Fruit fly (Drosophila melanogaster) whole organism, embryonic: Measurements from ENCODE around the gene ova.

Experiments
- Antp ChIP-seq: fragments of 200-800 bp; sonication (Bioruptor generic); optimal IDR thresholded peaks from 3 replicates; lab custom pipeline; 2016; ENCODE audit warnings: missing biosample characterization, missing genetic modification characterization
- B-H2 ChIP-seq: fragments of 200-800 bp; sonication (Bioruptor generic); optimal IDR thresholded peaks from 2 replicates; lab custom pipeline; 2018; ENCODE audit warnings: missing biosample characterization, mild to moderate bottlenecking, missing genetic modification characterization
- Bdp1 ChIP-seq: fragments of 200-800 bp; sonication (Bioruptor generic); optimal IDR thresholded peaks from 3 replicates; lab custom pipeline; 2016; ENCODE audit warnings: missing biosample characterization, missing genetic modification characterization
- C15 ChIP-seq: fragments of 200-800 bp; sonication (Bioruptor generic); IDR thresholded peaks from 3 replicates; pipeline ENCODE4 v1.3.6; 2022; ENCODE audit warnings: missing biosample characterization, missing genetic modification characterization
- CG10209 ChIP-seq: fragments of 200-800 bp; sonication (Bioruptor generic); optimal IDR thresholded peaks from 3 replicates; lab custom pipeline; 2017; ENCODE audit warnings: missing biosample characterization, mild to moderate bottlenecking, missing genetic modification characterization, missing genetic modification reagents
- CG12769 ChIP-seq: fragments of 200-800 bp; sonication (Bioruptor generic); optimal IDR thresholded peaks from 2 replicates; lab custom pipeline; 2019; ENCODE audit warnings: missing biosample characterization, mild to moderate bottlenecking, missing genetic modification characterization, moderate library complexity
- CG15011 ChIP-seq: fragments of 200-800 bp; sonication (Bioruptor generic); optimal IDR thresholded peaks from 3 replicates; lab custom pipeline; 2018; ENCODE audit warnings: missing biosample characterization, mild to moderate bottlenecking, missing genetic modification characterization
- CG15269 ChIP-seq: fragments of 200-800 bp; sonication (Bioruptor generic); optimal IDR thresholded peaks from 2 replicates; lab custom pipeline; 2018; ENCODE audit warnings: missing biosample characterization, mild to moderate bottlenecking, missing genetic modification characterization, moderate library complexity
- CG17186 ChIP-seq: fragments of 200-800 bp; sonication (Bioruptor generic); optimal IDR thresholded peaks from 3 replicates; lab custom pipeline; 2017; ENCODE audit warnings: missing biosample characterization, missing genetic modification reagents, missing genetic modification characterization
- CG18476 ChIP-seq: fragments of 200-800 bp; sonication (Bioruptor generic); optimal IDR thresholded peaks from 2 replicates; lab custom pipeline; 2016; ENCODE audit warnings: missing biosample characterization, mild to moderate bottlenecking, missing genetic modification characterization
- CG4617 ChIP-seq: fragments of 200-800 bp; sonication (Bioruptor generic); optimal IDR thresholded peaks from 3 replicates; lab custom pipeline; 2016; ENCODE audit warnings: missing biosample characterization, missing genetic modification characterization, borderline replicate concordance
- CG6791 ChIP-seq: fragments of 200-800 bp; sonication (Bioruptor generic); IDR thresholded peaks from 3 replicates; pipeline ENCODE4 v1.3.6; 2022; ENCODE audit warnings: missing biosample characterization, missing genetic modification characterization; ENCODE audit not compliant: partially characterized antibody
- CG7745 ChIP-seq: fragments of 200-800 bp; sonication (Bioruptor generic); optimal IDR thresholded peaks from 2 replicates; lab custom pipeline; 2018; ENCODE audit warnings: missing biosample characterization, mild to moderate bottlenecking, missing genetic modification characterization, moderate library complexity
- CG7987 ChIP-seq: fragments of 200-800 bp; sonication (Bioruptor generic); optimal IDR thresholded peaks from 2 replicates; lab custom pipeline; 2018; ENCODE audit warnings: missing biosample characterization, mild to moderate bottlenecking, missing genetic modification characterization, moderate library complexity
- CG8089 ChIP-seq: fragments of 200-800 bp; sonication (Bioruptor generic); optimal IDR thresholded peaks from 3 replicates; lab custom pipeline; 2016; ENCODE audit warnings: missing biosample characterization, missing genetic modification characterization
- CG8281 ChIP-seq: fragments of 200-800 bp; sonication (Bioruptor generic); optimal IDR thresholded peaks from 2 replicates; lab custom pipeline; 2018; ENCODE audit warnings: missing biosample characterization, mild to moderate bottlenecking, missing genetic modification characterization, moderate library complexity
- CG8388 ChIP-seq: fragments of 200-800 bp; sonication (Bioruptor generic); optimal IDR thresholded peaks from 2 replicates; lab custom pipeline; 2019; ENCODE audit warnings: missing biosample characterization, mild to moderate bottlenecking, missing genetic modification characterization, moderate library complexity
- CG8924 ChIP-seq: fragments of 200-800 bp; optimal IDR thresholded peaks from 3 replicates; lab custom pipeline; 2019; ENCODE audit warnings: missing biosample characterization, mild to moderate bottlenecking, missing genetic modification characterization, moderate library complexity
- CG9817 ChIP-seq: fragments of 200-800 bp; sonication (Bioruptor generic); optimal IDR thresholded peaks from 2 replicates; lab custom pipeline; 2018; ENCODE audit warnings: missing biosample characterization, mild to moderate bottlenecking, missing genetic modification characterization, moderate library complexity
- CG9932 ChIP-seq: fragments of 200-800 bp; sonication (Bioruptor generic); IDR thresholded peaks from 2 replicates; pipeline ENCODE4 v1.3.6; 2022; ENCODE audit warnings: missing biosample characterization, missing genetic modification characterization
- Dbx ChIP-seq: fragments of 200-800 bp; sonication (Bioruptor generic); IDR thresholded peaks from 3 replicates; pipeline ENCODE4 v1.3.6; 2022; ENCODE audit warnings: missing biosample characterization, missing genetic modification characterization
- Dip3 ChIP-seq: fragments of 200-800 bp; sonication (Bioruptor generic); optimal IDR thresholded peaks from 3 replicates; lab custom pipeline; 2016; ENCODE audit warnings: missing biosample characterization, missing genetic modification characterization
- MBD-R2 ChIP-seq: fragments of 200-800 bp; sonication (Bioruptor generic); IDR thresholded peaks from 2 replicates; pipeline ENCODE4 v1.3.6; 2022; ENCODE audit warnings: missing biosample characterization, missing genetic modification characterization
- MTF-1 ChIP-seq: fragments of 200-800 bp; sonication (Bioruptor generic); optimal IDR thresholded peaks from 2 replicates; lab custom pipeline; 2018; ENCODE audit warnings: missing biosample characterization, mild to moderate bottlenecking, missing genetic modification characterization, borderline replicate concordance
- Med ChIP-seq: fragments of 200-800 bp; sonication (Bioruptor generic); peaks from one replicate; lab custom pipeline; 2016; ENCODE audit warnings: missing biosample characterization, missing genetic modification characterization, mild to moderate bottlenecking, inconsistent platforms, moderate library complexity
- Nf-YA ChIP-seq: fragments of 200-800 bp; sonication (Bioruptor generic); IDR thresholded peaks from 2 replicates; pipeline ENCODE4 v1.3.6; 2022; ENCODE audit warnings: missing biosample characterization, missing genetic modification characterization
- Nf-YC ChIP-seq: fragments of 200-800 bp; optimal IDR thresholded peaks from 3 replicates; lab custom pipeline; 2019; ENCODE audit warnings: missing biosample characterization, mild to moderate bottlenecking, missing genetic modification characterization, moderate library complexity
- Rx ChIP-seq: fragments of 200-800 bp; sonication (Bioruptor generic); IDR thresholded peaks from 2 replicates; pipeline ENCODE4 v1.3.6; 2022; ENCODE audit warnings: missing biosample characterization, missing genetic modification characterization
- Sox102F ChIP-seq: fragments of 200-800 bp; sonication (Bioruptor generic); optimal IDR thresholded peaks from 2 replicates; lab custom pipeline; 2018; ENCODE audit warnings: missing biosample characterization, mild to moderate bottlenecking, missing genetic modification characterization, moderate library complexity
- Trl ChIP-seq, 3 experiments: fragments of >200 bp in 2 of 3; fragments of 200-800 bp in 1 of 3; sonication (Bioruptor generic) in 1 of 3; optimal IDR thresholded peaks; 2 replicates in 1 of 3; 3 replicates in 2 of 3; lab custom pipeline; 2016 to 2017; ENCODE audit warnings: missing biosample characterization in 1 of 3, missing genetic modification characterization in 1 of 3
- bowl ChIP-seq: fragments of 200-800 bp; sonication (Bioruptor generic); IDR thresholded peaks from 2 replicates; pipeline ENCODE4 v1.3.6; 2022; ENCODE audit warnings: missing biosample characterization, missing genetic modification characterization
- btn ChIP-seq: fragments of 200-800 bp; sonication (Bioruptor generic); optimal IDR thresholded peaks from 2 replicates; lab custom pipeline; 2016; ENCODE audit warnings: missing biosample characterization, missing genetic modification characterization
- croc ChIP-seq: fragments of 200-800 bp; sonication (Bioruptor generic); conservative IDR thresholded peaks from 3 replicates; pipeline ENCODE4 v1.3.6; 2022; ENCODE audit warnings: missing biosample characterization, missing genetic modification characterization
- cwo ChIP-seq: fragments of 200-800 bp; sonication (Bioruptor generic); optimal IDR thresholded peaks from 3 replicates; lab custom pipeline; 2017; ENCODE audit warnings: missing biosample characterization, missing genetic modification characterization, mild to moderate bottlenecking, moderate library complexity, missing genetic modification reagents
- dimm ChIP-seq: fragments of 200-800 bp; sonication (Bioruptor generic); IDR thresholded peaks from 2 replicates; pipeline ENCODE4 v1.3.6; 2022; ENCODE audit warnings: missing biosample characterization, missing genetic modification characterization
- gem ChIP-seq: fragments of 200-800 bp; sonication (Bioruptor generic); optimal IDR thresholded peaks from 2 replicates; lab custom pipeline; 2019; ENCODE audit warnings: missing biosample characterization, mild to moderate bottlenecking, missing genetic modification characterization, moderate library complexity
- gsb ChIP-seq: fragments of 200-800 bp; sonication (Bioruptor generic); IDR thresholded peaks from 2 replicates; pipeline ENCODE4 v1.3.6; 2022; ENCODE audit warnings: missing biosample characterization, missing genetic modification characterization
- insv ChIP-seq, 2 experiments: fragments of 200-800 bp; sonication (Bioruptor generic); optimal IDR thresholded peaks; 3 replicates each; lab custom pipeline; 2016 to 2018; ENCODE audit warnings: missing biosample characterization in 2 of 2, missing genetic modification characterization in 2 of 2
- lilli ChIP-seq: fragments of 200-800 bp; sonication (Bioruptor generic); optimal IDR thresholded peaks from 3 replicates; lab custom pipeline; 2016; ENCODE audit warnings: missing biosample characterization, missing genetic modification characterization
- luna ChIP-seq: fragments of 200-800 bp; sonication (Bioruptor generic); optimal IDR thresholded peaks from 2 replicates; lab custom pipeline; 2016; ENCODE audit warnings: missing biosample characterization, missing genetic modification characterization
- psq ChIP-seq: fragments of 200-800 bp; sonication (Bioruptor generic); optimal IDR thresholded peaks from 2 replicates; lab custom pipeline; 2017; ENCODE audit warnings: missing biosample characterization, missing genetic modification characterization
- sc ChIP-seq, 3 experiments: fragments of >200 bp in 2 of 3; fragments of 200-800 bp in 1 of 3; sonication (Bioruptor generic) in 1 of 3; optimal IDR thresholded peaks; 2 replicates in 2 of 3; 3 replicates in 1 of 3; lab custom pipeline; 2017; ENCODE audit warnings: mild to moderate bottlenecking in 1 of 3, missing biosample characterization in 1 of 3, missing genetic modification characterization in 1 of 3, missing genetic modification reagents in 1 of 3
- scrt ChIP-seq: fragments of 200-800 bp; sonication (Bioruptor generic); optimal IDR thresholded peaks from 2 replicates; lab custom pipeline; 2018; ENCODE audit warnings: missing biosample characterization, mild to moderate bottlenecking, missing genetic modification characterization, moderate library complexity
- sens-2 ChIP-seq: fragments of 200-800 bp; sonication (Bioruptor generic); IDR thresholded peaks from 2 replicates; pipeline ENCODE4 v1.3.6; 2022; ENCODE audit warnings: missing biosample characterization, missing genetic modification characterization
- sr ChIP-seq: fragments of 200-800 bp; sonication (Bioruptor generic); IDR thresholded peaks from 3 replicates; pipeline ENCODE4 v1.3.6; 2022; ENCODE audit warnings: missing biosample characterization, missing genetic modification characterization
- wdn ChIP-seq: fragments of 200-800 bp; sonication (Bioruptor generic); IDR thresholded peaks from 2 replicates; pipeline ENCODE4 v1.3.6; 2022; ENCODE audit warnings: missing biosample characterization, missing genetic modification characterization
- z ChIP-seq: fragments of 200-800 bp; sonication (Bioruptor generic); IDR thresholded peaks from 3 replicates; pipeline ENCODE4 v1.3.6; 2022; ENCODE audit warnings: missing biosample characterization, missing genetic modification characterization
- zf30C ChIP-seq: fragments of 200-800 bp; sonication (Bioruptor generic); optimal IDR thresholded peaks from 3 replicates; lab custom pipeline; 2018; ENCODE audit warnings: missing biosample characterization, mild to moderate bottlenecking, missing genetic modification characterization

Gene ova

dm6 chr2L:10208799-10209794 lies 22.4 kb downstream of the ova start, which contains the start of gene CG5731 (continued):
- TF ChIP-seq CG7987 (GFP tag; lab: Kevin White, UChicago): no peak
- TF ChIP-seq Med: peak; percentile 68
- TF ChIP-seq gem (tag; lab: Kevin White, UChicago): peak; percentile 8
- no peak for TF ChIP-seq CG15269
- TF ChIP-seq luna (GFP tag; lab: Kevin White, UChicago): no peak
- no peak for TF ChIP-seq wdn (GFP tag; lab: Robert Waterston, UW)
- peak; percentile 23 for TF ChIP-seq zf30C (GFP tag; lab: Kevin White, UChicago)
- no peak for TF ChIP-seq CG8281 (tag; lab: Kevin White, UChicago)
- no peak for TF ChIP-seq CG18476 (GFP tag; lab: Kevin White, UChicago)
- no peak for TF ChIP-seq CG17186
- TF ChIP-seq btn: no peak
- TF ChIP-seq sr (GFP tag; lab: Robert Waterston, UW): no peak
- no peak for TF ChIP-seq sc (optimal IDR thresholded peaks at IDR 0.05; lab: Kevin White, UChicago)
- no peak for TF ChIP-seq sc (GFP tag; optimal IDR thresholded peaks at IDR 0.05; lab: Kevin White, UChicago)
- no peak for TF ChIP-seq Sox102F (GFP tag; lab: Kevin White, UChicago)
- TF ChIP-seq sens-2 (GFP tag; lab: Robert Waterston, UW): no peak
- no peak for TF ChIP-seq scrt (GFP tag; lab: Kevin White, UChicago)
- no peak for TF ChIP-seq gsb
- TF ChIP-seq insv (GFP tag; optimal IDR thresholded peaks at IDR 0.05; lab: Kevin White, UChicago): no peak
- TF ChIP-seq Antp (GFP tag; lab: Kevin White, UChicago): no peak
- TF ChIP-seq B-H2 (GFP tag; lab: Kevin White, UChicago): peak; percentile 7
- no peak for TF ChIP-seq dimm (GFP tag; lab: Robert Waterston, UW)
- TF ChIP-seq CG6791 (GFP tag; lab: Robert Waterston, UW): no peak
- TF ChIP-seq psq (GFP tag; lab: Kevin White, UChicago): no peak
- no peak for TF ChIP-seq cwo (GFP tag; lab: Kevin White, UChicago)
- peak; percentile 48; the same call in 1 of the 2 replicates for TF ChIP-seq CG9932 (GFP tag; lab: Robert Waterston, UW)
- no peak for TF ChIP-seq CG12769 (tag; lab: Kevin White, UChicago)
- TF ChIP-seq CG9817 (tag; lab: Kevin White, UChicago): no peak
- TF ChIP-seq CG8388: no peak
- TF ChIP-seq Nf-YA (GFP tag; lab: Robert Waterston, UW): no peak
- TF ChIP-seq MBD-R2 (GFP tag; lab: Robert Waterston, UW): 0 out of 2 replicates have a peak, but pooled peaks have one; percentile 17
- TF ChIP-seq Dip3 (GFP tag; lab: Kevin White, UChicago): no peak
- no peak for TF ChIP-seq Nf-YC (tag; lab: Kevin White, UChicago)
- TF ChIP-seq Rx (GFP tag; lab: Robert Waterston, UW): no peak
- TF ChIP-seq Dbx (GFP tag; lab: Robert Waterston, UW): no peak
- TF ChIP-seq Bdp1 (GFP tag; lab: Kevin White, UChicago): no peak
- no peak for TF ChIP-seq z (GFP tag; lab: Robert Waterston, UW)
- no peak for TF ChIP-seq CG8089 (GFP tag; lab: Kevin White, UChicago)
- TF ChIP-seq C15 (GFP tag; lab: Robert Waterston, UW): no peak
- TF ChIP-seq lilli (GFP tag; lab: Kevin White, UChicago): no peak
- no peak for TF ChIP-seq CG15011
- TF ChIP-seq croc (GFP tag; lab: Robert Waterston, UW): no peak
- no peak for TF ChIP-seq MTF-1 (GFP tag; lab: Kevin White, UChicago)
- TF ChIP-seq bowl (GFP tag; lab: Robert Waterston, UW): no peak
- TF ChIP-seq CG7745 (tag; lab: Kevin White, UChicago): peak; percentile 17
- TF ChIP-seq CG4617 (GFP tag; lab: Kevin White, UChicago): peak; percentile 9
- TF ChIP-seq CG8924: peak; percentile 2
- peak in 1 of 2 experiments; percentile 27 for TF ChIP-seq Trl (optimal IDR thresholded peaks at IDR 0.05; lab: Kevin White, UChicago)
- TF ChIP-seq Trl (GFP tag; optimal IDR thresholded peaks at IDR 0.05; lab: Kevin White, UChicago): no peak
- TF ChIP-seq CG10209 (GFP tag; lab: Kevin White, UChicago): no peak
